Worm (Caenorhabditis elegans): ENCODE measurements around the gene math-48.

DNA sequence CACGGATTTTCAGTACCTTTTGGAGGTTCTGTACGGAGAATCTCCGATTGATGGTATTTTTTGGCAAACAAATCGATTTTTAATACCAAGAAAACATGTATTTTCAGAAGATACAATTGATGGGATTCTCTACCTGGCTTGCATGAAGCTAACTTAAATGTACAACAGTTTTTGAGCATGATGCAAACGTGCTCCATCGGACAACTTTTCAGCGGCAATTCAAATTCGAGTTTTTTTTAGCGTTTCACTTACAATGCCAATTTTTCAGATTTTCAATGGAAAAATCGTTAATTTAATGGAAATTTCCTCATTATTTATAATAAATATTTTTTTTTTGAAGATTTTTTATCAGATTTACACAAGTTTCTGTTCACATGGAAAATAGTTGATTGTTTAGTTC is 17.7 kb downstream of the math-48 start:
- TF ChIP-seq ceh-82 (tag; optimal IDR thresholded peaks at IDR 0.05) (no peak), snpc-4 (tag; optimal IDR thresholded peaks at IDR 0.05) (no peak), nhr-71 (tag; optimal IDR thresholded peaks at IDR 0.05) (no peak), nhr-19 (GFP tag; conservative IDR thresholded peaks at IDR 0.05) (no peak)

Data from whole organism, L1 larva.